Fruit fly (Drosophila melanogaster) whole organism, embryonic: Measurements from ENCODE around the gene fend.

ENCODE experiments used
- Atf6 ChIP-seq: fragments of 200-800 bp; sonication (Bioruptor generic); IDR thresholded peaks from 2 replicates; pipeline ENCODE4 v1.3.6; 2022; ENCODE audit warnings: missing biosample characterization, missing genetic modification characterization
- CG10431 ChIP-seq: fragments of 200-800 bp; sonication (Bioruptor generic); optimal IDR thresholded peaks from 3 replicates; lab custom pipeline; 2018; ENCODE audit warnings: missing biosample characterization, mild to moderate bottlenecking, missing genetic modification characterization
- CG10543 ChIP-seq: fragments of 200-800 bp; sonication (Bioruptor generic); optimal IDR thresholded peaks from 3 replicates; lab custom pipeline; 2017; ENCODE audit warnings: missing biosample characterization, mild to moderate bottlenecking, missing genetic modification characterization, moderate library complexity
- CG12071 ChIP-seq: fragments of 200-800 bp; sonication (Bioruptor generic); optimal IDR thresholded peaks from 3 replicates; lab custom pipeline; 2018; ENCODE audit warnings: missing biosample characterization, mild to moderate bottlenecking, missing genetic modification characterization
- CG12104 ChIP-seq: fragments of 200-800 bp; sonication (Bioruptor generic); optimal IDR thresholded peaks from 3 replicates; lab custom pipeline; 2016; ENCODE audit warnings: missing biosample characterization, missing genetic modification characterization
- CG14014 ChIP-seq: fragments of 200-800 bp; sonication (Bioruptor generic); IDR thresholded peaks from 2 replicates; pipeline ENCODE4 v1.3.6; 2022; ENCODE audit warnings: missing biosample characterization, missing genetic modification characterization
- CG15514 ChIP-seq: fragments of 200-800 bp; sonication (Bioruptor generic); optimal IDR thresholded peaks from 3 replicates; lab custom pipeline; 2017; ENCODE audit warnings: missing biosample characterization, missing genetic modification characterization, mild to moderate bottlenecking, moderate library complexity, missing genetic modification reagents
- CG16813 ChIP-seq: fragments of 200-800 bp; sonication (Bioruptor generic); IDR thresholded peaks from 3 replicates; pipeline ENCODE4 v1.3.6; 2022; ENCODE audit warnings: missing biosample characterization, missing genetic modification characterization; ENCODE audit not compliant: partially characterized antibody
- CG17359 ChIP-seq: fragments of 200-800 bp; sonication (Bioruptor generic); optimal IDR thresholded peaks from 3 replicates; lab custom pipeline; 2018; ENCODE audit warnings: missing biosample characterization, mild to moderate bottlenecking, missing genetic modification characterization, moderate library complexity
- CG18011 ChIP-seq: fragments of 200-800 bp; sonication (Bioruptor generic); optimal IDR thresholded peaks from 2 replicates; lab custom pipeline; 2017; ENCODE audit warnings: missing biosample characterization, missing genetic modification characterization, mild to moderate bottlenecking, moderate library complexity, missing genotype
- CG2116 ChIP-seq: fragments of 200-800 bp; sonication (Bioruptor generic); optimal IDR thresholded peaks from 3 replicates; lab custom pipeline; 2018; ENCODE audit warnings: missing biosample characterization, mild to moderate bottlenecking, missing genetic modification characterization
- CG30431 ChIP-seq: fragments of 200-800 bp; sonication (Bioruptor generic); optimal IDR thresholded peaks from 2 replicates; lab custom pipeline; 2017; ENCODE audit warnings: missing biosample characterization, missing genetic modification characterization
- CG3995 ChIP-seq: fragments of 200-800 bp; sonication (Bioruptor generic); optimal IDR thresholded peaks from 3 replicates; lab custom pipeline; 2016; ENCODE audit warnings: missing biosample characterization, missing genetic modification characterization
- CG4328 ChIP-seq: fragments of 200-800 bp; sonication (Bioruptor generic); optimal IDR thresholded peaks from 3 replicates; lab custom pipeline; 2017; ENCODE audit warnings: missing biosample characterization, missing genetic modification reagents, missing genetic modification characterization
- CG4404 ChIP-seq: fragments of 200-800 bp; sonication (Bioruptor generic); IDR thresholded peaks from 2 replicates; pipeline ENCODE4 v1.3.6; 2022; ENCODE audit warnings: missing biosample characterization, missing genetic modification characterization
- CG4617 ChIP-seq: fragments of 200-800 bp; sonication (Bioruptor generic); optimal IDR thresholded peaks from 3 replicates; lab custom pipeline; 2016; ENCODE audit warnings: missing biosample characterization, missing genetic modification characterization, borderline replicate concordance
- CG9437 ChIP-seq: fragments of 200-800 bp; sonication (Bioruptor generic); optimal IDR thresholded peaks from 2 replicates; lab custom pipeline; 2018; ENCODE audit warnings: missing biosample characterization, mild to moderate bottlenecking, missing genetic modification characterization
- Deaf1 ChIP-seq: fragments of 200-800 bp; optimal IDR thresholded peaks from 3 replicates; lab custom pipeline; 2019; ENCODE audit warnings: missing biosample characterization, mild to moderate bottlenecking, missing genetic modification characterization, moderate library complexity
- Dll ChIP-seq: fragments of 200-800 bp; sonication (Bioruptor generic); IDR thresholded peaks from 4 replicates; pipeline ENCODE4 v1.3.6; 2022; ENCODE audit warnings: missing biosample characterization, missing genetic modification characterization; ENCODE audit not compliant: partially characterized antibody
- Doc2 ChIP-seq: fragments of 200-800 bp; sonication (Bioruptor generic); IDR thresholded peaks from 2 replicates; pipeline ENCODE4 v1.3.6; 2022; ENCODE audit warnings: missing biosample characterization, missing genetic modification characterization
- Dp ChIP-seq: fragments of 200-800 bp; sonication (Bioruptor generic); optimal IDR thresholded peaks from 2 replicates; lab custom pipeline; 2018; ENCODE audit warnings: missing biosample characterization, mild to moderate bottlenecking, missing genetic modification characterization, moderate library complexity
- E2f2 ChIP-seq: fragments of 200-800 bp; sonication (Bioruptor generic); IDR thresholded peaks from 2 replicates; pipeline ENCODE4 v1.3.6; 2022; ENCODE audit warnings: missing biosample characterization, missing genetic modification characterization
- Fer3 ChIP-seq: fragments of 200-800 bp; sonication (Bioruptor generic); optimal IDR thresholded peaks from 2 replicates; lab custom pipeline; 2018; ENCODE audit warnings: missing biosample characterization, mild to moderate bottlenecking, missing genetic modification characterization, moderate library complexity
- Gug ChIP-seq: fragments of 200-800 bp; sonication (Bioruptor generic); IDR thresholded peaks from 4 replicates; pipeline ENCODE4 v1.3.6; 2022; ENCODE audit warnings: missing biosample characterization, missing genetic modification characterization
- Hey ChIP-seq: fragments of 200-800 bp; sonication (Bioruptor generic); optimal IDR thresholded peaks from 3 replicates; lab custom pipeline; 2018; ENCODE audit warnings: missing biosample characterization, mild to moderate bottlenecking, missing genetic modification characterization
- Hr39 ChIP-seq: fragments of >200 bp; optimal IDR thresholded peaks from 2 replicates; lab custom pipeline; 2017
- Mad ChIP-seq: fragments of 200-800 bp; sonication (Bioruptor generic); optimal IDR thresholded peaks from 2 replicates; lab custom pipeline; 2016; ENCODE audit warnings: missing biosample characterization, missing genetic modification characterization
- Meics ChIP-seq: fragments of 200-800 bp; sonication (Bioruptor generic); optimal IDR thresholded peaks from 2 replicates; lab custom pipeline; 2017; ENCODE audit warnings: missing biosample characterization, mild to moderate bottlenecking, missing genetic modification characterization
- Mrtf ChIP-seq: fragments of 200-800 bp; sonication (Bioruptor generic); IDR thresholded peaks from 3 replicates; pipeline ENCODE4 v1.3.6; 2022; ENCODE audit warnings: missing biosample characterization, missing genetic modification characterization
- NC2β ChIP-seq: fragments of 200-800 bp; sonication (Bioruptor generic); optimal IDR thresholded peaks from 2 replicates; lab custom pipeline; 2016; ENCODE audit warnings: missing biosample characterization, missing genetic modification characterization
- Scr ChIP-seq: fragments of 200-800 bp; sonication (Bioruptor generic); IDR thresholded peaks from 2 replicates; pipeline ENCODE4 v1.3.6; 2022; ENCODE audit warnings: missing biosample characterization, missing genetic modification characterization; ENCODE audit not compliant: partially characterized antibody
- Tbp ChIP-seq: fragments of >200 bp; optimal IDR thresholded peaks from 2 replicates; lab custom pipeline; 2018; ENCODE audit warnings: missing biosample characterization, missing genetic modification characterization
- bab2 ChIP-seq: fragments of 200-800 bp; sonication (Bioruptor generic); optimal IDR thresholded peaks from 2 replicates; lab custom pipeline; 2016; ENCODE audit warnings: missing biosample characterization, missing genetic modification characterization
- corto ChIP-seq: fragments of 200-800 bp; sonication (Bioruptor generic); optimal IDR thresholded peaks from 2 replicates; lab custom pipeline; 2016; ENCODE audit warnings: missing biosample characterization, mild to moderate bottlenecking, missing genetic modification characterization, moderate library complexity
- danr ChIP-seq: fragments of 200-800 bp; sonication (Bioruptor generic); IDR thresholded peaks from 2 replicates; pipeline ENCODE4 v1.3.6; 2022; ENCODE audit warnings: missing biosample characterization, missing genetic modification characterization
- emc ChIP-seq: fragments of 200-800 bp; sonication (Bioruptor generic); optimal IDR thresholded peaks from 2 replicates; lab custom pipeline; 2016; ENCODE audit warnings: missing biosample characterization, missing genetic modification characterization
- fd3F ChIP-seq: fragments of 200-800 bp; sonication (Bioruptor generic); optimal IDR thresholded peaks from 2 replicates; lab custom pipeline; 2018; ENCODE audit warnings: missing biosample characterization, mild to moderate bottlenecking, missing genetic modification characterization, moderate library complexity
- gfzf ChIP-seq: fragments of 200-800 bp; sonication (Bioruptor generic); optimal IDR thresholded peaks from 2 replicates; lab custom pipeline; 2016; ENCODE audit warnings: missing biosample characterization, mild to moderate bottlenecking, missing genetic modification characterization, moderate library complexity
- gsb-n ChIP-seq: fragments of 200-800 bp; sonication (Bioruptor generic); optimal IDR thresholded peaks from 3 replicates; lab custom pipeline; 2018; ENCODE audit warnings: missing biosample characterization, mild to moderate bottlenecking, missing genetic modification characterization
- gt ChIP-seq: fragments of 200-800 bp; sonication (Bioruptor generic); IDR thresholded peaks from 2 replicates; pipeline ENCODE4 v1.3.6; 2022; ENCODE audit warnings: missing biosample characterization, missing genetic modification characterization
- hbn ChIP-seq: fragments of 200-800 bp; sonication (Bioruptor generic); IDR thresholded peaks from 2 replicates; pipeline ENCODE4 v1.3.6; 2022; ENCODE audit warnings: missing biosample characterization, missing genetic modification characterization; ENCODE audit not compliant: partially characterized antibody
- ind ChIP-seq: fragments of 200-800 bp; sonication (Bioruptor generic); optimal IDR thresholded peaks from 3 replicates; lab custom pipeline; 2016; ENCODE audit warnings: missing biosample characterization, missing genetic modification characterization
- knrl ChIP-seq: fragments of 200-800 bp; sonication (Bioruptor generic); IDR thresholded peaks from 3 replicates; pipeline ENCODE4 v1.3.6; 2022; ENCODE audit warnings: missing biosample characterization, missing genetic modification characterization; ENCODE audit not compliant: partially characterized antibody
- lmd ChIP-seq: fragments of 200-800 bp; sonication (Bioruptor generic); IDR thresholded peaks from 2 replicates; pipeline ENCODE4 v1.3.6; 2022; ENCODE audit warnings: missing biosample characterization, missing genetic modification characterization
- slbo ChIP-seq: fragments of 200-800 bp; sonication (Bioruptor generic); IDR thresholded peaks from 2 replicates; pipeline ENCODE4 v1.3.6; 2022; ENCODE audit warnings: missing biosample characterization, missing genetic modification characterization
- stwl ChIP-seq: fragments of 200-800 bp; sonication (Bioruptor generic); optimal IDR thresholded peaks from 3 replicates; lab custom pipeline; 2018; ENCODE audit warnings: missing biosample characterization, mild to moderate bottlenecking, missing genetic modification characterization, moderate library complexity
- trh ChIP-seq: fragments of 200-800 bp; sonication (Bioruptor generic); optimal IDR thresholded peaks from 2 replicates; lab custom pipeline; 2016; ENCODE audit warnings: missing biosample characterization, missing genetic modification characterization
- ttk ChIP-seq: fragments of 200-800 bp; sonication (Bioruptor generic); IDR thresholded peaks from 2 replicates; pipeline ENCODE4 v2.1.2; 2022; ENCODE audit warnings: missing biosample characterization, missing genetic modification characterization
- twi ChIP-seq: fragments of 200-800 bp; optimal IDR thresholded peaks from 2 replicates; lab custom pipeline; 2019; ENCODE audit warnings: missing biosample characterization, mild to moderate bottlenecking, missing genetic modification characterization, moderate library complexity
- unc-4 ChIP-seq: fragments of 200-800 bp; sonication (Bioruptor generic); IDR thresholded peaks from 2 replicates; pipeline ENCODE4 v1.3.6; 2022; ENCODE audit warnings: missing biosample characterization, missing genetic modification characterization; ENCODE audit not compliant: partially characterized antibody
- wek ChIP-seq: fragments of 200-800 bp; sonication (Bioruptor generic); optimal IDR thresholded peaks from 3 replicates; lab custom pipeline; 2018; ENCODE audit warnings: missing biosample characterization, mild to moderate bottlenecking, missing genetic modification characterization, moderate library complexity
- yki ChIP-seq: fragments of >200 bp; optimal IDR thresholded peaks from 3 replicates; lab custom pipeline; 2018

The fend gene

DNA sequence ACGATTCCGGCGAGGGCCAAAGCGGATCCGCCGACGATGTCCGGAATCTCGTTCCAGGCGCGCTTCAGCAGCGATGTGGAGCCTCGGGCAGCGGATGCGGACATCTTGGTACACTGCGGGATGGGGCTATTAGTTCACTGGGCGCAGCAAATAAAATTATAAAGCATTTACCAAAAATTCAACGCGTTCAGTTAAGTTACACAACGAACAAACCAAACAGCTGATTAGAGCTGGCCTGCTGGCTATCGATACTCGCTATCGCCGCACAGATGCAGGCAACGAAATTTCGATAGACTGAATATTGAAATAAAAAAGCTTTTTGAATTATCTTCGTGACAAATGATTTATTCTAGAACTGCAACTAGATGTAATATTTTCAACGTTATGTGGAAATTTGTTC is 24.8 kb upstream of the fend start, which contains the start of gene NdufA3 (continued):
- no peak for TF ChIP-seq CG12071 (GFP tag; lab: Kevin White, UChicago)
- no peak for TF ChIP-seq yki (lab: Kevin White, UChicago)
- no peak for TF ChIP-seq Fer3 (tag; lab: Kevin White, UChicago)
- no peak for TF ChIP-seq ttk (GFP tag; lab: Robert Waterston, UW)
- TF ChIP-seq CG4617 (GFP tag; lab: Kevin White, UChicago) = no peak
- TF ChIP-seq CG2116 (GFP tag; lab: Kevin White, UChicago) = peak; percentile 41
- no peak for TF ChIP-seq Mrtf
- TF ChIP-seq ind (GFP tag; lab: Kevin White, UChicago) = no peak
- no peak for TF ChIP-seq CG18011 (GFP tag; lab: Kevin White, UChicago)
- TF ChIP-seq CG15514 (GFP tag; lab: Kevin White, UChicago) = peak; percentile 18
- no peak for TF ChIP-seq twi
- TF ChIP-seq CG3995 (GFP tag; lab: Kevin White, UChicago) = peak; percentile 85
- TF ChIP-seq CG16813 (GFP tag; lab: Robert Waterston, UW) = peak; percentile 72
- no peak for TF ChIP-seq fd3F (GFP tag; lab: Kevin White, UChicago)
- TF ChIP-seq Dll (GFP tag; lab: Robert Waterston, UW) = peak; percentile 83
- TF ChIP-seq corto (GFP tag; lab: Kevin White, UChicago) = no peak
- no peak for TF ChIP-seq CG9437 (GFP tag; lab: Kevin White, UChicago)
- TF ChIP-seq gsb-n (tag; lab: Kevin White, UChicago) = no peak
- no peak for TF ChIP-seq CG17359 (tag; lab: Kevin White, UChicago)
- peak; percentile 46 for TF ChIP-seq Dp (GFP tag; lab: Kevin White, UChicago)
- peak; percentile 8; the same call in 1 of the 2 replicates for TF ChIP-seq slbo (GFP tag; lab: Robert Waterston, UW)
- no peak for TF ChIP-seq CG10543 (GFP tag; lab: Kevin White, UChicago)
- TF ChIP-seq unc-4 (GFP tag; lab: Robert Waterston, UW) = peak; percentile 79
- TF ChIP-seq hbn (GFP tag; lab: Robert Waterston, UW) = peak; percentile 81
- no peak for TF ChIP-seq lmd (GFP tag; lab: Robert Waterston, UW)
- peak; percentile 83 for TF ChIP-seq Scr
- TF ChIP-seq CG4328 = no peak
- TF ChIP-seq E2f2 (GFP tag; lab: Robert Waterston, UW) = peak; percentile 50
- no peak for TF ChIP-seq bab2
- TF ChIP-seq CG4404 (GFP tag; lab: Robert Waterston, UW) = no peak
- no peak for TF ChIP-seq CG14014 (GFP tag; lab: Robert Waterston, UW)
- no peak for TF ChIP-seq wek (GFP tag; lab: Kevin White, UChicago)
- peak; percentile 46 for TF ChIP-seq gfzf (GFP tag; lab: Kevin White, UChicago)
- TF ChIP-seq Hr39 (lab: Kevin White, UChicago) = no peak
- TF ChIP-seq Gug = no peak
- peak; percentile 78 for TF ChIP-seq knrl (GFP tag; lab: Robert Waterston, UW)
- TF ChIP-seq Mad (GFP tag; lab: Kevin White, UChicago) = no peak
- TF ChIP-seq Deaf1 (tag; lab: Kevin White, UChicago) = no peak
- TF ChIP-seq trh (GFP tag; lab: Kevin White, UChicago) = no peak
- no peak for TF ChIP-seq Hey (tag; lab: Kevin White, UChicago)
- no peak for TF ChIP-seq CG12104
- no peak for TF ChIP-seq Atf6 (GFP tag; lab: Robert Waterston, UW)
- no peak for TF ChIP-seq CG10431 (GFP tag; lab: Kevin White, UChicago)
- no peak for TF ChIP-seq CG30431
- TF ChIP-seq gt (GFP tag; lab: Robert Waterston, UW) = no peak
- TF ChIP-seq stwl (tag; lab: Kevin White, UChicago) = peak; percentile 23
- TF ChIP-seq danr (GFP tag; lab: Robert Waterston, UW) = no peak
- TF ChIP-seq Meics (GFP tag; lab: Kevin White, UChicago) = no peak
- no peak for TF ChIP-seq emc (GFP tag; lab: Kevin White, UChicago)
- no peak for TF ChIP-seq Tbp (GFP tag; lab: Kevin White, UChicago)
- TF ChIP-seq NC2β (GFP tag; lab: Kevin White, UChicago) = no peak
- no peak for TF ChIP-seq Doc2 (GFP tag; lab: Robert Waterston, UW)
